Worm (Caenorhabditis elegans) whole organism, late embryonic: ENCODE measurements around the gene C31E10.6.

Experiments
- fax-1 ChIP-seq: sonication (generic microtip); optimal IDR thresholded peaks from 2 replicates; lab custom pipeline; 2016; ENCODE audit warnings: missing genotype, missing genetic modification characterization, missing compliant biosample characterization
- hlh-13 ChIP-seq: fragments of 200-800 bp; sonication (Bioruptor generic); optimal IDR thresholded peaks from 2 replicates; lab custom pipeline; 2018; ENCODE audit warnings: mild to moderate bottlenecking, missing genetic modification characterization, missing compliant biosample characterization
- nfya-1 ChIP-seq: sonication (generic microtip); optimal IDR thresholded peaks from 2 replicates; lab custom pipeline; 2017; ENCODE audit warnings: missing genetic modification characterization, mild to moderate bottlenecking, missing compliant biosample characterization, antibody characterized with exemption, moderate library complexity
- ttx-3 ChIP-seq: sonication (generic microtip); optimal IDR thresholded peaks from 2 replicates; lab custom pipeline; 2016; ENCODE audit warnings: missing genetic modification reagents, missing genetic modification characterization, missing compliant biosample characterization

ce11 chrX:14030524-14030923, 34.4 kb downstream of the C31E10.6 start:
- TF ChIP-seq ttx-3 (tag; lab: Kevin White, UChicago) (no peak), hlh-13 (no peak), nfya-1 (no peak), fax-1 (tag; lab: Kevin White, UChicago) (no peak)
